Worm (Caenorhabditis elegans) whole organism, L3 larva: ENCODE data around the gene gpb-1.

Experiments used
- ZK546.5 ChIP-seq: sonication (generic microtip); optimal IDR thresholded peaks from 2 replicates; lab custom pipeline; 2017; ENCODE audit warnings: missing biosample characterization, missing genetic modification characterization
- nhr-12 ChIP-seq: fragments of 150-350 bp; optimal IDR thresholded peaks from 2 replicates; lab custom pipeline; 2014; ENCODE audit warnings: missing biosample characterization, missing genetic modification characterization
- unc-62 ChIP-seq: fragments of 150-350 bp; sonication (generic microtip); optimal IDR thresholded peaks from 4 replicates; lab custom pipeline; 2014; ENCODE audit warnings: missing biosample characterization, missing genetic modification reagents, missing genetic modification characterization

- TF ChIP-seq unc-62 (GFP tag; lab: Kevin White, UChicago): no peak
- TF ChIP-seq nhr-12 (tag; lab: Kevin White, UChicago): no peak
- TF ChIP-seq ZK546.5 (tag; lab: Kevin White, UChicago): no peak
Measured at ce11 chrII:11794392-11794791, 46.0 kb upstream of the gpb-1 start.
